Worm (Caenorhabditis elegans): ENCODE measurements around the gene oac-52.

DNA sequence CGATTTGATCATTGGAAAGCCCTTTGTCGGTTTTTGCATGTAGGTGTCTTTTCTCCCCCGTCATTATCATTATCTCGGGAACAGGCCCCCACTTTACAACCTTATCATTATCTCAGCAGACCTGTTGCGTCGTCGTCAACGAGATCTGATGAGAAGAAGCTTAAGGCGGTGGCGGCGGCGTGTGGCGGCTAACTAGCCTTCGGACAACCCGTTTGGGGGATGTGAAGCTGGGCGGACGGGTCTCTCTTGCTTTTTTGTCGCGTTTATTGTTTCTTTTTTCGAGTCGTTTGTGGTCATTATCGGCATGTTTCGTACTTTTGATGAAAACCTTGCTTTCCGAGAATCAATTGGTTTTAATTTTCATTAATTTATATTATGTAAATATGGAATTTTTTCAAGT lies 46.4 kb downstream of the oac-52 start:
- TF ChIP-seq elt-2 (tag; optimal IDR thresholded peaks at IDR 0.05) (no peak), lsy-2 (tag; optimal IDR thresholded peaks at IDR 0.05) (no peak), ama-1 (optimal IDR thresholded peaks at IDR 0.05) (no peak), rnt-1 (tag; optimal IDR thresholded peaks at IDR 0.05) (no peak), nhr-12 (tag; optimal IDR thresholded peaks at IDR 0.05) (no peak), elt-3 (tag; optimal IDR thresholded peaks at IDR 0.05) (no peak), aha-1 (tag; optimal IDR thresholded peaks at IDR 0.05) (no peak), lin-39 (tag; optimal IDR thresholded peaks at IDR 0.05) (no peak), jun-1 (tag; optimal IDR thresholded peaks at IDR 0.05) (no peak), lin-13 (GFP tag; optimal IDR thresholded peaks at IDR 0.05) (no peak), xbp-1 (tag; optimal IDR thresholded peaks at IDR 0.05) (no peak), tlp-1 (tag; optimal IDR thresholded peaks at IDR 0.05) (no peak), grh-1 (GFP tag; IDR thresholded peaks at IDR 0.05) (no peak), alr-1 (tag; optimal IDR thresholded peaks at IDR 0.05; ENCODE audit: borderline replicate concordance) (no peak)

All from whole organism, L1 larva.